Worm (Caenorhabditis elegans) whole organism, L2 larva: ENCODE measurements around the gene syx-4.

ENCODE experiments used
- C34F6.9 ChIP-seq: fragments of 150-350 bp; optimal IDR thresholded peaks from 2 replicates; lab custom pipeline; 2014; ENCODE audit warnings: missing biosample characterization, missing genetic modification characterization
- Y55F3AM.14 ChIP-seq: fragments of 200-800 bp; sonication (Bioruptor generic); optimal IDR thresholded peaks from 2 replicates; lab custom pipeline; 2018; ENCODE audit warnings: mild to moderate bottlenecking, missing genetic modification characterization, missing compliant biosample characterization
- ZK546.5 ChIP-seq: sonication (generic microtip); optimal IDR thresholded peaks from 2 replicates; lab custom pipeline; 2017; ENCODE audit warnings: missing biosample characterization, missing genetic modification characterization
- alr-1 ChIP-seq: fragments of 150-350 bp; optimal IDR thresholded peaks from 2 replicates; lab custom pipeline; 2014; ENCODE audit warnings: missing biosample characterization, missing genetic modification characterization
- aly-2 ChIP-seq: fragments of 150-350 bp; optimal IDR thresholded peaks from 2 replicates; lab custom pipeline; 2014; ENCODE audit warnings: missing biosample characterization, missing genetic modification characterization
- ama-1 ChIP-seq: fragments of 150-350 bp; optimal IDR thresholded peaks from 2 replicates; lab custom pipeline; 2018; ENCODE audit warnings: inconsistent platforms
- ceh-16 ChIP-seq: fragments of 150-350 bp; optimal IDR thresholded peaks from 2 replicates; lab custom pipeline; 2014; ENCODE audit warnings: missing biosample characterization, missing genetic modification characterization
- ceh-82 ChIP-seq: fragments of 150-350 bp; optimal IDR thresholded peaks from 2 replicates; lab custom pipeline; 2014; ENCODE audit warnings: missing biosample characterization, missing genetic modification characterization
- crh-2 ChIP-seq: sonication (generic microtip); optimal IDR thresholded peaks from 2 replicates; lab custom pipeline; 2017; ENCODE audit warnings: missing biosample characterization, missing genetic modification characterization
- dmd-4 ChIP-seq: sonication (generic microtip); optimal IDR thresholded peaks from 2 replicates; lab custom pipeline; 2017; ENCODE audit warnings: missing biosample characterization, missing genetic modification characterization
- egl-27 ChIP-seq: sonication (generic microtip); optimal IDR thresholded peaks from 3 replicates; lab custom pipeline; 2017; ENCODE audit warnings: missing biosample characterization, missing genetic modification reagents, missing genetic modification characterization
- elt-3 ChIP-seq: sonication (generic microtip); optimal IDR thresholded peaks from 2 replicates; lab custom pipeline; 2017; ENCODE audit warnings: missing biosample characterization, missing genetic modification characterization
- fos-1 ChIP-seq: fragments of 150-350 bp; optimal IDR thresholded peaks from 2 replicates; lab custom pipeline; 2014; ENCODE audit warnings: missing biosample characterization, missing genetic modification characterization
- gmeb-1 ChIP-seq: fragments of 150-350 bp; optimal IDR thresholded peaks from 2 replicates; lab custom pipeline; 2014; ENCODE audit warnings: missing biosample characterization, missing genetic modification characterization
- lin-13 ChIP-seq: fragments of 150-350 bp; optimal IDR thresholded peaks from 2 replicates; lab custom pipeline; 2014; ENCODE audit warnings: missing biosample characterization, missing genetic modification reagents, missing genetic modification characterization
- lin-39 ChIP-seq: fragments of 150-350 bp; optimal IDR thresholded peaks from 2 replicates; lab custom pipeline; 2014; ENCODE audit warnings: missing biosample characterization, missing genetic modification reagents, missing genetic modification characterization
- lsy-2 ChIP-seq, 2 experiments: fragments of 150-350 bp in 1 of 2; sonication (generic microtip) in 1 of 2; optimal IDR thresholded peaks; 2 replicates each; lab custom pipeline; 2014 to 2017; ENCODE audit warnings: missing biosample characterization in 2 of 2, missing genetic modification characterization in 2 of 2
- mdl-1 ChIP-seq, 2 experiments: fragments of 150-350 bp in 1 of 2; sonication (generic microtip) in 1 of 2; optimal IDR thresholded peaks; 2 replicates each; lab custom pipeline; 2017; ENCODE audit warnings: missing biosample characterization in 2 of 2, missing genetic modification characterization in 2 of 2
- nhr-10 ChIP-seq: sonication (generic microtip); optimal IDR thresholded peaks from 2 replicates; lab custom pipeline; 2017; ENCODE audit warnings: missing biosample characterization, missing genetic modification characterization
- nhr-11 ChIP-seq: fragments of 150-350 bp; optimal IDR thresholded peaks from 2 replicates; lab custom pipeline; 2014; ENCODE audit warnings: missing biosample characterization, missing genetic modification characterization
- nhr-12 ChIP-seq: fragments of 150-350 bp; optimal IDR thresholded peaks from 2 replicates; lab custom pipeline; 2014; ENCODE audit warnings: missing biosample characterization, missing genetic modification characterization
- nhr-129 ChIP-seq: fragments of 150-350 bp; optimal IDR thresholded peaks from 2 replicates; lab custom pipeline; 2014; ENCODE audit warnings: missing biosample characterization, missing genetic modification characterization
- nhr-21 ChIP-seq: fragments of 150-350 bp; optimal IDR thresholded peaks from 2 replicates; lab custom pipeline; 2014; ENCODE audit warnings: missing biosample characterization, missing genetic modification characterization
- nhr-23 ChIP-seq: fragments of 150-350 bp; optimal IDR thresholded peaks from 2 replicates; lab custom pipeline; 2014; ENCODE audit warnings: missing biosample characterization, missing genetic modification reagents, missing genetic modification characterization
- nhr-237 ChIP-seq: fragments of 150-350 bp; optimal IDR thresholded peaks from 2 replicates; lab custom pipeline; 2014; ENCODE audit warnings: missing biosample characterization, missing genetic modification characterization
- nhr-25 ChIP-seq: fragments of 150-350 bp; sonication (generic microtip); optimal IDR thresholded peaks from 3 replicates; lab custom pipeline; 2014; ENCODE audit warnings: missing biosample characterization, missing genetic modification characterization
- nhr-77 ChIP-seq: fragments of 150-350 bp; optimal IDR thresholded peaks from 2 replicates; lab custom pipeline; 2014; ENCODE audit warnings: missing biosample characterization, missing genetic modification characterization
- peb-1 ChIP-seq: fragments of 150-350 bp; optimal IDR thresholded peaks from 2 replicates; lab custom pipeline; 2014; ENCODE audit warnings: missing biosample characterization, missing genetic modification characterization
- sem-4 ChIP-seq: fragments of 150-350 bp; optimal IDR thresholded peaks from 2 replicates; lab custom pipeline; 2014; ENCODE audit warnings: missing biosample characterization, missing genetic modification reagents, missing genetic modification characterization
- skn-1 ChIP-seq: sonication (generic microtip); optimal IDR thresholded peaks from 2 replicates; lab custom pipeline; 2017; ENCODE audit warnings: missing biosample characterization, missing genetic modification characterization
- sma-3 ChIP-seq: sonication (generic microtip); optimal IDR thresholded peaks from 2 replicates; lab custom pipeline; 2016; ENCODE audit warnings: missing genetic modification reagents, missing genetic modification characterization, missing compliant biosample characterization
- sma-9 ChIP-seq, 2 experiments: fragments of 150-350 bp in 1 of 2; sonication (generic microtip) in 1 of 2; optimal IDR thresholded peaks; 2 replicates each; lab custom pipeline; 2014 to 2016; ENCODE audit warnings: missing genetic modification characterization in 2 of 2, mild to moderate bottlenecking in 1 of 2, missing biosample characterization in 1 of 2, missing compliant biosample characterization in 1 of 2, missing genetic modification reagents in 1 of 2, moderate library complexity in 1 of 2
- snpc-4 ChIP-seq: fragments of 150-350 bp; optimal IDR thresholded peaks from 2 replicates; lab custom pipeline; 2014; ENCODE audit warnings: missing biosample characterization, missing genetic modification characterization
- unc-39 ChIP-seq: fragments of 150-350 bp; optimal IDR thresholded peaks from 2 replicates; lab custom pipeline; 2014; ENCODE audit warnings: missing biosample characterization, missing genetic modification characterization
- unc-55 ChIP-seq: fragments of 150-350 bp; sonication (generic microtip); optimal IDR thresholded peaks from 3 replicates; lab custom pipeline; 2014; ENCODE audit warnings: missing biosample characterization, missing genetic modification reagents, missing genetic modification characterization
- unc-62 ChIP-seq: fragments of 150-350 bp; optimal IDR thresholded peaks from 2 replicates; lab custom pipeline; 2014; ENCODE audit warnings: missing biosample characterization, missing genetic modification reagents, missing genetic modification characterization
- zag-1 ChIP-seq: fragments of 150-350 bp; optimal IDR thresholded peaks from 2 replicates; lab custom pipeline; 2014; ENCODE audit warnings: missing biosample characterization, missing genetic modification characterization
- ztf-1 ChIP-seq: fragments of 200-800 bp; sonication (Bioruptor generic); conservative IDR thresholded peaks from 2 replicates; pipeline ENCODE4 v1.3.6; 2022; ENCODE audit warnings: missing genetic modification characterization, missing compliant biosample characterization
- ztf-4 ChIP-seq: fragments of 150-350 bp; optimal IDR thresholded peaks from 2 replicates; lab custom pipeline; 2014; ENCODE audit warnings: missing biosample characterization, missing genetic modification characterization

Gene syx-4

DNA sequence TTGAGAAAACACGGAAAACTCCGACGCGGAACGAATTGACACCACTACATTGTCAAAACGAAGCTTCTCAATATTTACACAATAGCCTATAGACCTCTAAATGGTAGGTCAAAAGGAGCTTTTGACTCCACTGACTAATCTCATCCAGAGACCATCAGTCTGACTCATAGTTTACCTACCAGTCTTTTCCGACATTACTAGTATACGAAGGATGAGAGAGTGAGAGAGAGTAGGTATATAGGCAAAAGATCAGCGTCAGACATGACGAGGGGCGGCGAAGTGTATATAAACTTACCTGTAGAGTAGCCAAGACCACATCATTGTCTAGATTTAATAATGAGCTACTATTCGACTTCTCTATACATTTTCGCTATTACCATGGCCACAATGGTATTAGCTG is 30.1 kb downstream of the syx-4 start, which contains the start of gene srlf-3:
Gene srlf-3 (plus strand): TSS at position 301 of the 400 bp plus-strand sequence.
- TF ChIP-seq nhr-23 (no peak), mdl-1 (tag; optimal IDR thresholded peaks at IDR 0.05; lab: Kevin White, UChicago) (no peak), dmd-4 (no peak), nhr-25 (tag; lab: Kevin White, UChicago) (no peak), nhr-10 (no peak), nhr-12 (tag; lab: Kevin White, UChicago) (no peak), nhr-77 (tag; lab: Kevin White, UChicago) (no peak), crh-2 (tag; lab: Kevin White, UChicago) (no peak), skn-1 (tag; lab: Kevin White, UChicago) (no peak), sma-9 (GFP tag; optimal IDR thresholded peaks at IDR 0.05; lab: Kevin White, UChicago) (no peak), sma-9 (tag; optimal IDR thresholded peaks at IDR 0.05; lab: Kevin White, UChicago) (no peak), sem-4 (no peak), fos-1 (no peak), lsy-2 (tag; optimal IDR thresholded peaks at IDR 0.05; lab: Kevin White, UChicago) (no peak), gmeb-1 (no peak), alr-1 (tag; lab: Kevin White, UChicago) (no peak), nhr-21 (no peak), snpc-4 (tag; lab: Kevin White, UChicago) (no peak), lin-39 (tag; lab: Kevin White, UChicago) (no peak), nhr-11 (tag; lab: Kevin White, UChicago) (no peak), aly-2 (tag; lab: Kevin White, UChicago) (no peak)

DNA sequence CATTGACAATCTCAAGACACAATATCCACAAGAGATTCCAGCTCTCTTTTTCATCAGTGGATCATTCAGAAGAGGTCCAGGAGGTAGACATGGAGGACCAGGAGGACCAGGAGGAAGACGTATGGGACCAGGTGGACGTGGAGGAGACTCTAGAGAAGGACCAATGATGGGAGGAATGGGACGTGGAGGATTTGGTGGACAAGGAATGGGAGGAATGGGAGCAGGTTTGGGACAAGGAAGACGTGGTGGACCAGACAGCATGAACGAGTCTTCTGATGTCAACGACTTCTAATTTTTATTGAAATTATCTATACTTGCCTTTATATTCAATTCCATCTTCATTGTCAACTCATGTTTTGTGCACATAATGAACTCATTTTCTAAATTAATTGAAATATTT is 31.0 kb downstream of the syx-4 start:
- TF ChIP-seq nhr-21 (no peak), gmeb-1 (no peak), dmd-4 (no peak), ceh-82 (tag; lab: Kevin White, UChicago) (no peak), nhr-10 (no peak), crh-2 (tag; lab: Kevin White, UChicago) (no peak), zag-1 (tag; lab: Kevin White, UChicago) (no peak), sma-3 (GFP tag; lab: Kevin White, UChicago) (no peak)

DNA sequence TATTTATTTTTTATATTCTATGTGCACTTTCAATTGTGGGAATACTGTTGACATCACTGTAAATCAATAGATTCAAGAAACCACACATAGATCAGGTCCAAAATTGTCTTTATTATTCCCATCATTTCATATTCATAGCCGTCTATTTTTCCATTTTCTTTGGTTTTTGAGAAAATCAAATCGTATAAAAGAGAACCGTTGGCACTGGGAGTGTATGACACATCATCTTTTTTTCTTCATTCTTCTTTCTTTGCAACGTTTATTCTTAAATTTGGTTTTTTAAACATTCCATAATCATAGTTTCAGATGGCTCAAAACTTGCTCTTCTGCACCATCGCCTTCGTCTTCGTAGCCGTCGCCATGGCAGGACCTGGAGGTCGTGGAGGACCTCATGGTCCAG is 32.8 kb downstream of the syx-4 start, which contains the start of gene srlf-2:
Gene srlf-2 (plus strand): TSS at position 301 of the 400 bp plus-strand sequence.
- TF ChIP-seq lin-13 = no peak
- no peak for TF ChIP-seq mdl-1 (tag; optimal IDR thresholded peaks at IDR 0.05; lab: Kevin White, UChicago)
- TF ChIP-seq C34F6.9 (tag; lab: Kevin White, UChicago) = no peak
- no peak for TF ChIP-seq unc-39 (tag; lab: Kevin White, UChicago)
- TF ChIP-seq Y55F3AM.14 (GFP tag; lab: Kevin White, UChicago) = no peak
- TF ChIP-seq lin-39 (tag; lab: Kevin White, UChicago) = no peak
- TF ChIP-seq lsy-2 (tag; optimal IDR thresholded peaks at IDR 0.05; lab: Kevin White, UChicago) = no peak
- no peak for TF ChIP-seq egl-27 (tag; lab: Kevin White, UChicago)
- TF ChIP-seq unc-62 = no peak
- TF ChIP-seq peb-1 (tag; lab: Kevin White, UChicago) = no peak
- TF ChIP-seq nhr-21 = no peak
- TF ChIP-seq nhr-11 (tag; lab: Kevin White, UChicago) = no peak
- TF ChIP-seq nhr-237 (tag; lab: Kevin White, UChicago) = no peak
- no peak for TF ChIP-seq ceh-16 (tag; lab: Kevin White, UChicago)
- TF ChIP-seq snpc-4 (tag; lab: Kevin White, UChicago) = no peak
- TF ChIP-seq ama-1 (lab: Kevin White, UChicago) = no peak
- no peak for TF ChIP-seq nhr-77 (tag; lab: Kevin White, UChicago)

DNA sequence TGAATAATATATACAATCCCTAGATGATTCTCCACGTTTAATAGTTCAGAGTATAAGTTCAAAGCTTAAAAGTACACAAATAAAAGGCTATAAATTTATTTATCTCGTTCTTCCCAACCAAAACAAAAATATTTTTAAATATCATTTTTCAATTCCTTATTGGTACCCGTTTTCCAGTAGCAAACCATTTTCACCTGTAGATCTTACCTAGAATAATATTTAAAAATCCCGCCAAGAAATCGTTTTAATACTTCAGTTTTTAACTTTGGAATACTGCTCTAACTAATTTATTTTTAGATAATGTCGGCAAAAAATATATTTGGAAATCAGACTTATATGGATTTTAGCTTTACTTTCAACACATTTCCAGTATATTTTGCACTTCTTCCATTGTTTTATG is 35.2 kb downstream of the syx-4 start, which contains the start of gene sru-7:
Gene sru-7 (plus strand): TSS at position 301 of the 400 bp plus-strand sequence.
- TF ChIP-seq skn-1 (tag; lab: Kevin White, UChicago) = no peak
- TF ChIP-seq lin-13 = no peak
- no peak for TF ChIP-seq unc-55 (GFP tag; lab: Kevin White, UChicago)
- TF ChIP-seq dmd-4 = no peak
- no peak for TF ChIP-seq sma-3 (GFP tag; lab: Kevin White, UChicago)
- TF ChIP-seq elt-3 (tag; lab: Kevin White, UChicago) = no peak
- TF ChIP-seq gmeb-1 = no peak
- no peak for TF ChIP-seq aly-2 (tag; lab: Kevin White, UChicago)

DNA sequence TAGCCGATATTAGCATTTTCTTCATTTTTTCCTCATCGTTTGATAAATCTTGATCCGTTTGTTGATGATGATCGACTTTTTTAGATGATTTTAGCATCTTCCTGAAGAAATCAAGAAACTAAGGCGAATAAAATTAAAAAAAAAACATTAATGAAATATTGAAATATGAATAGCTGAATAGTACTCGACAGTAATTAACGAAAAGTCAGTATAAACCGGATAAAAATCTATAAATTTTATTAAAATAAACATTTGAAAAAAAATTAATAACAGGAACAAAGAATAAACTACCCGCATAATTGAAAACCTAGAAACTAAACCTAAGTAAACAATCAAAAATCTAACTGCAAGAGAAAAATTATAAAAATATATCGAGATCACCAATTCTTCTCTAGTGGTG is 39.2 kb downstream of the syx-4 start, which contains the start of gene C28C12.12:
Gene C28C12.12 (minus strand): TSS at position 101 of the 400 bp plus-strand sequence.
- TF ChIP-seq ceh-82 (tag; lab: Kevin White, UChicago) = no peak
- TF ChIP-seq nhr-129 (tag; lab: Kevin White, UChicago) = no peak
- no peak for TF ChIP-seq gmeb-1
- no peak for TF ChIP-seq ztf-4
- no peak for TF ChIP-seq ama-1 (lab: Kevin White, UChicago)
- no peak for TF ChIP-seq unc-39 (tag; lab: Kevin White, UChicago)
- no peak for TF ChIP-seq ztf-1
- TF ChIP-seq ZK546.5 (tag; lab: Kevin White, UChicago) = no peak
- TF ChIP-seq zag-1 (tag; lab: Kevin White, UChicago) = no peak
- TF ChIP-seq ceh-16 (tag; lab: Kevin White, UChicago) = no peak
- no peak for TF ChIP-seq nhr-25 (tag; lab: Kevin White, UChicago)
- TF ChIP-seq snpc-4 (tag; lab: Kevin White, UChicago) = no peak
- no peak for TF ChIP-seq nhr-10
- TF ChIP-seq fos-1 = no peak
- no peak for TF ChIP-seq crh-2 (tag; lab: Kevin White, UChicago)
- no peak for TF ChIP-seq aly-2 (tag; lab: Kevin White, UChicago)
